Fruit fly (Drosophila melanogaster) whole organism, embryonic: ENCODE data around the gene Snm1.

ENCODE experiments used
- Abd-B ChIP-seq: fragments of 200-800 bp; sonication (Bioruptor generic); optimal IDR thresholded peaks from 2 replicates; lab custom pipeline; 2018; ENCODE audit warnings: missing biosample characterization, mild to moderate bottlenecking, missing genetic modification characterization, moderate library complexity
- Asciz ChIP-seq: fragments of 200-800 bp; sonication (Bioruptor generic); optimal IDR thresholded peaks from 2 replicates; lab custom pipeline; 2017; ENCODE audit warnings: missing biosample characterization, mild to moderate bottlenecking, missing genetic modification characterization, missing genetic modification reagents
- Atf6 ChIP-seq: fragments of 200-800 bp; sonication (Bioruptor generic); IDR thresholded peaks from 2 replicates; pipeline ENCODE4 v1.3.6; 2022; ENCODE audit warnings: missing biosample characterization, missing genetic modification characterization
- BEAF-32 ChIP-seq: fragments of 200-800 bp; sonication (Bioruptor generic); optimal IDR thresholded peaks from 3 replicates; lab custom pipeline; 2017; ENCODE audit warnings: missing biosample characterization, missing genetic modification characterization, mild to moderate bottlenecking, moderate library complexity, missing genetic modification reagents
- CG10543 ChIP-seq: fragments of 200-800 bp; sonication (Bioruptor generic); optimal IDR thresholded peaks from 3 replicates; lab custom pipeline; 2017; ENCODE audit warnings: missing biosample characterization, mild to moderate bottlenecking, missing genetic modification characterization, moderate library complexity
- CG10979 ChIP-seq: fragments of 200-800 bp; sonication (Bioruptor generic); optimal IDR thresholded peaks from 2 replicates; lab custom pipeline; 2018; ENCODE audit warnings: missing biosample characterization, mild to moderate bottlenecking, missing genetic modification characterization, moderate library complexity
- CG14050 ChIP-seq: fragments of 200-800 bp; sonication (Bioruptor generic); IDR thresholded peaks from 3 replicates; pipeline ENCODE4 v1.3.6; 2022; ENCODE audit warnings: missing biosample characterization, missing genetic modification characterization
- CG14860 ChIP-seq: fragments of 200-800 bp; sonication (Bioruptor generic); IDR thresholded peaks from 3 replicates; pipeline ENCODE4 v1.3.6; 2022; ENCODE audit warnings: missing biosample characterization, missing genetic modification characterization; ENCODE audit not compliant: partially characterized antibody
- CG15479 ChIP-seq: fragments of 200-800 bp; sonication (Bioruptor generic); optimal IDR thresholded peaks from 3 replicates; lab custom pipeline; 2019; ENCODE audit warnings: missing biosample characterization, mild to moderate bottlenecking, missing genetic modification characterization, moderate library complexity
- CG17802 ChIP-seq: fragments of 200-800 bp; sonication (Bioruptor generic); optimal IDR thresholded peaks from 2 replicates; lab custom pipeline; 2018; ENCODE audit warnings: missing biosample characterization, mild to moderate bottlenecking, missing genetic modification characterization, moderate library complexity
- CG17829 ChIP-seq: fragments of 200-800 bp; optimal IDR thresholded peaks from 2 replicates; lab custom pipeline; 2019; ENCODE audit warnings: missing biosample characterization, mild to moderate bottlenecking, missing genetic modification characterization, moderate library complexity
- CG18764 ChIP-seq: fragments of 200-800 bp; sonication (Bioruptor generic); optimal IDR thresholded peaks from 3 replicates; lab custom pipeline; 2016; ENCODE audit warnings: missing biosample characterization, missing genetic modification characterization
- CG2120 ChIP-seq: fragments of 200-800 bp; sonication (Bioruptor generic); optimal IDR thresholded peaks from 3 replicates; lab custom pipeline; 2016; ENCODE audit warnings: missing biosample characterization, missing genetic modification characterization
- CG2129 ChIP-seq: fragments of 200-800 bp; sonication (Bioruptor generic); IDR thresholded peaks from 2 replicates; pipeline ENCODE4 v1.3.6; 2022; ENCODE audit warnings: missing biosample characterization, missing genetic modification characterization; ENCODE audit not compliant: partially characterized antibody
- CG2202 ChIP-seq: fragments of 200-800 bp; sonication (Bioruptor generic); optimal IDR thresholded peaks from 2 replicates; lab custom pipeline; 2018; ENCODE audit warnings: missing biosample characterization, mild to moderate bottlenecking, missing genetic modification characterization
- CG3726 ChIP-seq: fragments of 200-800 bp; sonication (Bioruptor generic); IDR thresholded peaks from 3 replicates; pipeline ENCODE4, ENCODE4 v1.3.6; 2022; ENCODE audit warnings: missing biosample characterization, missing genetic modification characterization
- CG3838 ChIP-seq: fragments of 200-800 bp; sonication (Bioruptor generic); optimal IDR thresholded peaks from 3 replicates; lab custom pipeline; 2016; ENCODE audit warnings: missing biosample characterization, missing genetic modification characterization
- CG4328 ChIP-seq: fragments of 200-800 bp; sonication (Bioruptor generic); optimal IDR thresholded peaks from 3 replicates; lab custom pipeline; 2017; ENCODE audit warnings: missing biosample characterization, missing genetic modification reagents, missing genetic modification characterization
- CG8281 ChIP-seq: fragments of 200-800 bp; sonication (Bioruptor generic); optimal IDR thresholded peaks from 2 replicates; lab custom pipeline; 2018; ENCODE audit warnings: missing biosample characterization, mild to moderate bottlenecking, missing genetic modification characterization, moderate library complexity
- CG8765 ChIP-seq: fragments of 200-800 bp; sonication (Bioruptor generic); IDR thresholded peaks from 2 replicates; pipeline ENCODE4 v1.3.6; 2022; ENCODE audit warnings: missing biosample characterization, missing genetic modification characterization
- CG8924 ChIP-seq: fragments of 200-800 bp; optimal IDR thresholded peaks from 3 replicates; lab custom pipeline; 2019; ENCODE audit warnings: missing biosample characterization, mild to moderate bottlenecking, missing genetic modification characterization, moderate library complexity
- CG9817 ChIP-seq: fragments of 200-800 bp; sonication (Bioruptor generic); optimal IDR thresholded peaks from 2 replicates; lab custom pipeline; 2018; ENCODE audit warnings: missing biosample characterization, mild to moderate bottlenecking, missing genetic modification characterization, moderate library complexity
- Camta ChIP-seq: fragments of 200-800 bp; sonication (Bioruptor generic); optimal IDR thresholded peaks from 2 replicates; lab custom pipeline; 2016; ENCODE audit warnings: missing biosample characterization, missing genetic modification characterization
- D ChIP-seq, 2 experiments: fragments of 200-800 bp in 1 of 2; fragments of >200 bp in 1 of 2; sonication (Bioruptor generic) in 1 of 2; optimal IDR thresholded peaks; 2 replicates in 1 of 2; 3 replicates in 1 of 2; lab custom pipeline; 2017; ENCODE audit warnings: mild to moderate bottlenecking in 1 of 2, missing biosample characterization in 1 of 2, missing genetic modification characterization in 1 of 2, missing genetic modification reagents in 1 of 2
- H15 ChIP-seq: fragments of 200-800 bp; sonication (Bioruptor generic); IDR thresholded peaks from 3 replicates; pipeline ENCODE4 v1.3.6; 2022; ENCODE audit warnings: missing biosample characterization, missing genetic modification characterization
- H2.0 ChIP-seq: fragments of 200-800 bp; sonication (Bioruptor generic); IDR thresholded peaks from 2 replicates; pipeline ENCODE4 v1.3.6; 2022; ENCODE audit warnings: missing biosample characterization, missing genetic modification characterization
- Hey ChIP-seq: fragments of 200-800 bp; sonication (Bioruptor generic); optimal IDR thresholded peaks from 3 replicates; lab custom pipeline; 2018; ENCODE audit warnings: missing biosample characterization, mild to moderate bottlenecking, missing genetic modification characterization
- Mad ChIP-seq: fragments of 200-800 bp; sonication (Bioruptor generic); optimal IDR thresholded peaks from 2 replicates; lab custom pipeline; 2016; ENCODE audit warnings: missing biosample characterization, missing genetic modification characterization
- Med ChIP-seq: fragments of 200-800 bp; sonication (Bioruptor generic); peaks from one replicate; lab custom pipeline; 2016; ENCODE audit warnings: missing biosample characterization, missing genetic modification characterization, mild to moderate bottlenecking, inconsistent platforms, moderate library complexity
- al ChIP-seq: fragments of 200-800 bp; sonication (Bioruptor generic); IDR thresholded peaks from 2 replicates; pipeline ENCODE4 v1.3.6; 2022; ENCODE audit warnings: missing biosample characterization, missing genetic modification characterization
- bbx ChIP-seq: fragments of 200-800 bp; sonication (Bioruptor generic); IDR thresholded peaks from 2 replicates; pipeline ENCODE4 v1.3.6; 2022; ENCODE audit warnings: missing biosample characterization, missing genetic modification characterization; ENCODE audit not compliant: partially characterized antibody
- cg ChIP-seq: fragments of 200-800 bp; sonication (Bioruptor generic); optimal IDR thresholded peaks from 3 replicates; lab custom pipeline; 2019; ENCODE audit warnings: missing biosample characterization, mild to moderate bottlenecking, missing genetic modification characterization, moderate library complexity
- crc ChIP-seq: fragments of 200-800 bp; sonication (Bioruptor generic); optimal IDR thresholded peaks from 2 replicates; lab custom pipeline; 2016; ENCODE audit warnings: missing biosample characterization, missing genetic modification characterization
- dmrt11E ChIP-seq: fragments of 200-800 bp; sonication (Bioruptor generic); optimal IDR thresholded peaks from 3 replicates; lab custom pipeline; 2018; ENCODE audit warnings: missing biosample characterization, mild to moderate bottlenecking, missing genetic modification characterization, moderate library complexity
- dysf ChIP-seq: fragments of 200-800 bp; sonication (Bioruptor generic); IDR thresholded peaks from 3 replicates; pipeline ENCODE4 v1.3.6; 2022; ENCODE audit warnings: missing biosample characterization, missing genetic modification characterization
- en ChIP-seq: fragments of 200-800 bp; sonication (Bioruptor generic); optimal IDR thresholded peaks from 2 replicates; lab custom pipeline; 2016; ENCODE audit warnings: missing biosample characterization, missing genetic modification characterization
- eve ChIP-seq, 2 experiments: fragments of >200 bp; optimal IDR thresholded peaks; 2 replicates each; lab custom pipeline; 2017; ENCODE audit warnings: missing biosample characterization in 2 of 2, missing genetic modification characterization in 2 of 2
- fd64A ChIP-seq: fragments of 200-800 bp; sonication (Bioruptor generic); optimal IDR thresholded peaks from 3 replicates; lab custom pipeline; 2018; ENCODE audit warnings: missing biosample characterization, mild to moderate bottlenecking, missing genetic modification characterization
- fd96Cb ChIP-seq: fragments of 200-800 bp; sonication (Bioruptor generic); optimal IDR thresholded peaks from 2 replicates; lab custom pipeline; 2018; ENCODE audit warnings: missing biosample characterization, mild to moderate bottlenecking, missing genetic modification characterization, moderate library complexity
- gcm ChIP-seq: fragments of 200-800 bp; sonication (Bioruptor generic); optimal IDR thresholded peaks from 2 replicates; lab custom pipeline; 2019; ENCODE audit warnings: missing biosample characterization, mild to moderate bottlenecking, missing genetic modification characterization, moderate library complexity
- gt ChIP-seq: fragments of 200-800 bp; sonication (Bioruptor generic); IDR thresholded peaks from 2 replicates; pipeline ENCODE4 v1.3.6; 2022; ENCODE audit warnings: missing biosample characterization, missing genetic modification characterization
- pum ChIP-seq: fragments of 200-800 bp; sonication (Bioruptor generic); optimal IDR thresholded peaks from 2 replicates; lab custom pipeline; 2016; ENCODE audit warnings: missing biosample characterization, missing genetic modification characterization
- sc ChIP-seq, 3 experiments: fragments of >200 bp in 2 of 3; fragments of 200-800 bp in 1 of 3; sonication (Bioruptor generic) in 1 of 3; optimal IDR thresholded peaks; 2 replicates in 2 of 3; 3 replicates in 1 of 3; lab custom pipeline; 2017; ENCODE audit warnings: mild to moderate bottlenecking in 1 of 3, missing biosample characterization in 1 of 3, missing genetic modification characterization in 1 of 3, missing genetic modification reagents in 1 of 3
- sd ChIP-seq: fragments of 200-800 bp; sonication (Bioruptor generic); optimal IDR thresholded peaks from 3 replicates; lab custom pipeline; 2018; ENCODE audit warnings: missing biosample characterization, mild to moderate bottlenecking, missing genetic modification characterization, moderate library complexity
- so ChIP-seq: fragments of 200-800 bp; sonication (Bioruptor generic); IDR thresholded peaks from 3 replicates; pipeline ENCODE4 v1.3.6; 2022; ENCODE audit warnings: missing biosample characterization, missing genetic modification characterization
- toy ChIP-seq: fragments of 200-800 bp; sonication (Bioruptor generic); IDR thresholded peaks from 2 replicates; pipeline ENCODE4 v1.3.6; 2022; ENCODE audit warnings: missing biosample characterization, missing genetic modification characterization
- tx ChIP-seq: fragments of 200-800 bp; sonication (Bioruptor generic); optimal IDR thresholded peaks from 2 replicates; lab custom pipeline; 2016; ENCODE audit warnings: missing biosample characterization, missing genetic modification characterization
- wdn ChIP-seq: fragments of 200-800 bp; sonication (Bioruptor generic); IDR thresholded peaks from 2 replicates; pipeline ENCODE4 v1.3.6; 2022; ENCODE audit warnings: missing biosample characterization, missing genetic modification characterization
- zfh2 ChIP-seq: fragments of 200-800 bp; sonication (Bioruptor generic); optimal IDR thresholded peaks from 2 replicates; lab custom pipeline; 2016; ENCODE audit warnings: missing biosample characterization, missing genetic modification characterization

The Snm1 gene

DNA sequence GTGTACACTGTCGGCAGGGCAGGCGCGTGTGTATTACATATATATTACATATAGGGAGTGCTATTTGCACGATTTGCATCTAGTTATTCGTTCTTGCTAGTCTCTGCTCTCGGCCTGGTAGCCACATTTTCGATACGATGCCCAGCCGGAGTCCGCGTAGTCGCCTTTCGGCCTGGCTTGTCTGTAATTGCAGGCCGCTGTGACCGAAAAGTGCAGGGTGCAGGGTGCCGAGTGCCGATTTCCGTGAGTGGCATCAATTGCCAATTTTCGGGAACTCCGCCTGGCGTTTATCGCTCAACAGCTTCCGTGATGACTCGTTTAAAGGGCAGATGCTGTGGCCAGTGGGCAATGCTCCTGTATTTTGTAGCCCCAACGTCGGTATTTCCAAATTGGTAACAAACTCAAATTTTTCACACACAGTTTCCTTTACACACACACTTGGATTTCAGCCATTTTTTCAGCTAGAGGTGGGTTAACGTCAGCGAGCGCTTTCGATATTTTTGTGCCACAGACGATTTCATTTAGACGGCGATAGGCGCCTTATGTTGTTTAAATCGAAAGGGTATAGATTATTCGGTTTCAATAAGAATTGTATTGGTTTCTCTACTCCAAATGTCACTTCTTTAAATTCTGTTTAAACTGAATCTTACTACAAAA lies 33.1 kb downstream of the Snm1 start, which contains the start of gene CG2926 (continued):
- TF ChIP-seq CG14860 (GFP tag; lab: Robert Waterston, UW) (peak; percentile 85), cg (peak; percentile 75), BEAF-32 (GFP tag; lab: Kevin White, UChicago) (peak; percentile 87), CG15479 (GFP tag; lab: Kevin White, UChicago) (no peak), toy (GFP tag; lab: Robert Waterston, UW) (no peak), Asciz (GFP tag; lab: Kevin White, UChicago) (no peak), zfh2 (GFP tag; lab: Kevin White, UChicago) (peak; percentile 44), en (GFP tag; lab: Kevin White, UChicago) (no peak), fd96Cb (tag; lab: Kevin White, UChicago) (no peak), Atf6 (GFP tag; lab: Robert Waterston, UW) (peak; percentile 58), CG10543 (GFP tag; lab: Kevin White, UChicago) (no peak), CG17802 (tag; lab: Kevin White, UChicago) (peak; percentile 48), sd (no peak), dmrt11E (tag; lab: Kevin White, UChicago) (peak; percentile 25), CG2202 (tag; lab: Kevin White, UChicago) (no peak), CG3838 (GFP tag; lab: Kevin White, UChicago) (no peak), wdn (GFP tag; lab: Robert Waterston, UW) (0 out of 2 replicates have a peak, but pooled peaks have one; percentile 5), CG8924 (tag; lab: Kevin White, UChicago) (no peak), gt (GFP tag; lab: Robert Waterston, UW) (no peak), CG10979 (tag; lab: Kevin White, UChicago) (no peak), CG2129 (GFP tag; lab: Robert Waterston, UW) (peak; percentile 68), sc (optimal IDR thresholded peaks at IDR 0.05; lab: Kevin White, UChicago) (no peak), sc (GFP tag; optimal IDR thresholded peaks at IDR 0.05; lab: Kevin White, UChicago) (no peak), CG2120 (GFP tag; lab: Kevin White, UChicago) (peak; percentile 68), al (peak; percentile 37; the same call in 1 of the 2 replicates), CG8765 (GFP tag; lab: Robert Waterston, UW) (no peak), Camta (no peak), bbx (GFP tag; lab: Robert Waterston, UW) (peak; percentile 93), Mad (peak; percentile 47), dysf (peak; percentile 45; the same call in 1 of the 3 replicates), eve (GFP tag; optimal IDR thresholded peaks at IDR 0.05; lab: Kevin White, UChicago) (no peak), gcm (GFP tag; lab: Kevin White, UChicago) (no peak), CG17829 (tag; lab: Kevin White, UChicago) (peak; percentile 57), Hey (tag; lab: Kevin White, UChicago) (no peak), crc (GFP tag; lab: Kevin White, UChicago) (no peak), so (GFP tag; lab: Robert Waterston, UW) (no peak), tx (GFP tag; lab: Kevin White, UChicago) (peak; percentile 13), fd64A (GFP tag; lab: Kevin White, UChicago) (no peak), CG18764 (GFP tag; lab: Kevin White, UChicago) (no peak), CG9817 (no peak), CG8281 (no peak), D (optimal IDR thresholded peaks at IDR 0.05; lab: Kevin White, UChicago) (no peak), D (GFP tag; optimal IDR thresholded peaks at IDR 0.05; lab: Kevin White, UChicago) (no peak), Med (peak; percentile 92), pum (peak; percentile 17), CG14050 (no peak), H15 (GFP tag; lab: Robert Waterston, UW) (no peak; the same call in 2 of the 3 replicates), Abd-B (GFP tag; lab: Kevin White, UChicago) (no peak), CG3726 (GFP tag; lab: Robert Waterston, UW) (no peak), CG4328 (GFP tag; lab: Kevin White, UChicago) (no peak), H2.0 (GFP tag; lab: Robert Waterston, UW) (no peak)
